Worm (Caenorhabditis elegans): ENCODE measurements around the gene srt-47.

The srt-47 gene

DNA sequence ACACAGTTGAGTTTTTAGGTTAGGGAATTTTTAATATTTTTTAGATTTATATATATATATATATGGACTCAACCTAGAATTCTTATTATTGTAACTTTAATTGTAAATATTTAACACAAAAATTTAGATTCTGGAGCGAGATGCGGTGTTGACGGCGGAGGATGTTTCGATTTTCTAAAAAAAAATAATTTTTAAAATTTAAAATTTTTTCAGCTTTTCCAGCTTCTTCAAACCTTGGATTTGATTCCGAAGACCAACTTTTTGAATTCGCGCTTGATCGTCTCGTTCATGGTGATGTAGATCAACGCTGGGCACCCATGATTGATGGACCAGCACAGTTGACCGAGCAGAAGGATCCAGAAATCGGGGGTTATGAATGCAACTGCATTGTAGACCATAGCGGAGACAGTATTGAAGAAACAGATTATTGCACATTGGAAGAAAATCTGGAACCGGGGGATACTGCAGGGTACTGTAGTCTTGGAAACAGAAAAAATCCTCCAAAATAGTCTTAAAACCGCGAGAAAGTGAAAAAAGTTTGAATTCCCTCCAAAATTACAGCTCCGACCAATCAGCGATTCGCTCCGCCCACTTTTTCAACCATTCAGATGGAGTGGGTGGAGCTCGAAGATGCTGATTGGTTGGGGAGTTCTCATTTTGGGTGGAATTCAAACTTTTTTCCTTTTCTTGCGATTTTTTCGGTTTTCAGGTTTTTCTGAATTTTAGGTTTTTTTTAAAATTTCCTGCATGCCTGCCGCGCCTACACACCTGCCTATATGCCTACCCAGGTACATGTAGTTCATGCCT, 3.7 kb downstream of the srt-47 start (continued):
- no peak for TF ChIP-seq ceh-62 (tag; optimal IDR thresholded peaks at IDR 0.05)
- peak; percentile 6 for TF ChIP-seq duxl-1 (tag; optimal IDR thresholded peaks at IDR 0.05; ENCODE audit: poor library complexity)
- peak; percentile 9 for TF ChIP-seq sdz-12 (GFP tag; optimal IDR thresholded peaks at IDR 0.05)
- 0 out of 2 replicates have a peak, but pooled peaks have one; percentile 7 for TF ChIP-seq lim-7 (GFP tag; IDR thresholded peaks at IDR 0.05)
- TF ChIP-seq lir-3 (tag; optimal IDR thresholded peaks at IDR 0.05) = no peak
- TF ChIP-seq lin-39 (tag; optimal IDR thresholded peaks at IDR 0.05) = no peak
- no peak for TF ChIP-seq php-3 (GFP tag; IDR thresholded peaks at IDR 0.05)
- 0 out of 2 replicates have a peak, but pooled peaks have one; percentile 25 for TF ChIP-seq T26A8.4 (GFP tag; IDR thresholded peaks at IDR 0.05)
- TF ChIP-seq unc-62 (GFP tag; optimal IDR thresholded peaks at IDR 0.05 in 1 of 2) = no peak
- no peak for TF ChIP-seq unc-62 (tag; optimal IDR thresholded peaks at IDR 0.05)
- TF ChIP-seq ceh-32 (tag; optimal IDR thresholded peaks at IDR 0.05; ENCODE audit: poor library complexity) = no peak
- TF ChIP-seq Y105C5A.15 (GFP tag; IDR thresholded peaks at IDR 0.05) = no peak
- no peak for TF ChIP-seq attf-4 (tag; optimal IDR thresholded peaks at IDR 0.05)
- TF ChIP-seq fkh-10 (GFP tag; optimal IDR thresholded peaks at IDR 0.05) = no peak
- TF ChIP-seq nhr-77 (tag; optimal IDR thresholded peaks at IDR 0.05) = no peak
- no peak for TF ChIP-seq zfp-2 (tag; optimal IDR thresholded peaks at IDR 0.05)
- TF ChIP-seq lsy-2 (tag; optimal IDR thresholded peaks at IDR 0.05) = no peak
- 0 out of 4 replicates have a peak, but pooled peaks of 1 of the 2 experiments have one; percentile 45 for TF ChIP-seq madf-5 (GFP tag; IDR thresholded peaks at IDR 0.05)
- no peak for TF ChIP-seq lin-13 (GFP tag; optimal IDR thresholded peaks at IDR 0.05)
- no peak for TF ChIP-seq Y5F2A.4 (GFP tag; optimal IDR thresholded peaks at IDR 0.05)
- TF ChIP-seq ZK337.2 (GFP tag; IDR thresholded peaks at IDR 0.05) = no peak
- no peak for TF ChIP-seq dpl-1 (GFP tag; optimal IDR thresholded peaks at IDR 0.05)
- peak; percentile 37; the same call in 1 of the 2 replicates for TF ChIP-seq vab-7 (GFP tag; IDR thresholded peaks at IDR 0.05)
- no peak for TF ChIP-seq dmd-8 (GFP tag; IDR thresholded peaks at IDR 0.05)
- TF ChIP-seq nhr-102 (tag; optimal IDR thresholded peaks at IDR 0.05) = peak; percentile 29

DNA sequence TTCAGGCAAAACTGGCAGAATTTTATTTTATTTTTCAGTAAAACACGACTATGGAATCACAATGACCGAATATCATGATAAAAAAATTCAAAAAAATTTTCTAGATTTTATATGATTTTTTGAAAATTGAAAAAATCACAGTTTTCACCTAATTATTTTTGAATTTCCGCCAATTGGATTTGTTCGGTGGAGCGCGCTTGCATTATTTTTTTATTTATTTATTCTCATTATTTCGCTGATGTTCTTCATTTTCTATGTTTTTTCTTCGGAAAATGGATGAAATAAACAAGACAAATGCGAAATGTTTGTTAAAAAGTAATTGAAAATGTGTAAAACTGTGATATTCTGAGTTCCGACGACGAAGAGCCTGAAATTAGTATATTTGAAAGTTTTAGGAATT, 5.2 kb downstream of the srt-47 start:
- TF ChIP-seq snpc-1.2 (GFP tag; IDR thresholded peaks at IDR 0.05) = peak; percentile 54
- peak; percentile 56 for TF ChIP-seq lin-38 (GFP tag; IDR thresholded peaks at IDR 0.05)

ce11 chrIV:15046162-15046561, 7.0 kb downstream of the srt-47 start:
- TF ChIP-seq saeg-2 (GFP tag; IDR thresholded peaks at IDR 0.05) (no peak), madf-5 (GFP tag; IDR thresholded peaks at IDR 0.05) (0 out of 4 replicates have a peak, but pooled peaks of 1 of the 2 experiments have one; percentile 1), set-16 (GFP tag; IDR thresholded peaks at IDR 0.05) (peak; percentile 78), spr-3 (GFP tag; optimal IDR thresholded peaks at IDR 0.05) (no peak), duxl-1 (tag; optimal IDR thresholded peaks at IDR 0.05; ENCODE audit: poor library complexity) (no peak), spr-1 (tag; optimal IDR thresholded peaks at IDR 0.05) (no peak), daf-12 (tag; optimal IDR thresholded peaks at IDR 0.05) (no peak), tag-97 (GFP tag; IDR thresholded peaks at IDR 0.05) (no peak), vab-7 (GFP tag; IDR thresholded peaks at IDR 0.05) (no peak), hmg-1.1 (GFP tag; IDR thresholded peaks at IDR 0.05) (0 out of 2 replicates have a peak, but pooled peaks have one; percentile 7), R02D3.7 (tag; optimal IDR thresholded peaks at IDR 0.05) (no peak), rbr-2 (tag; optimal IDR thresholded peaks at IDR 0.05) (no peak), snpc-1.2 (GFP tag; IDR thresholded peaks at IDR 0.05) (0 out of 2 replicates have a peak, but pooled peaks have one; percentile 41), madf-9 (GFP tag; conservative IDR thresholded peaks at IDR 0.05) (no peak), lsy-2 (tag; optimal IDR thresholded peaks at IDR 0.05) (no peak), unc-62 (GFP tag; optimal IDR thresholded peaks at IDR 0.05 in 1 of 2) (no peak), unc-62 (tag; optimal IDR thresholded peaks at IDR 0.05) (no peak), aha-1 (tag) (peak; percentile 57), fkh-10 (GFP tag; optimal IDR thresholded peaks at IDR 0.05) (no peak), nhr-76 (tag; optimal IDR thresholded peaks at IDR 0.05) (no peak)

All from whole organism, L4 larva.